Worm (Caenorhabditis elegans) whole organism, L2 larva: ENCODE data around the gene fbxb-63.
"Not testable (repeated sequence)": the region's sequence is repeated elsewhere in the genome, so short reads cannot be mapped to it uniquely, and the experiment has no call there.

ENCODE experiments used
- R02D3.7 ChIP-seq: fragments of 150-350 bp; optimal IDR thresholded peaks from 2 replicates; lab custom pipeline; 2014; ENCODE audit warnings: missing biosample characterization, missing genetic modification characterization
- ZK546.5 ChIP-seq: sonication (generic microtip); optimal IDR thresholded peaks from 2 replicates; lab custom pipeline; 2017; ENCODE audit warnings: missing biosample characterization, missing genetic modification characterization
- ama-1 ChIP-seq: fragments of 150-350 bp; optimal IDR thresholded peaks from 2 replicates; lab custom pipeline; 2018; ENCODE audit warnings: inconsistent platforms
- blmp-1 ChIP-seq: sonication (generic microtip); optimal IDR thresholded peaks from 2 replicates; lab custom pipeline; 2017; ENCODE audit warnings: missing genetic modification characterization, mild to moderate bottlenecking, missing compliant biosample characterization, antibody characterized with exemption, moderate library complexity; ENCODE audit not compliant: insufficient read depth
- egl-27 ChIP-seq: sonication (generic microtip); optimal IDR thresholded peaks from 3 replicates; lab custom pipeline; 2017; ENCODE audit warnings: missing biosample characterization, missing genetic modification reagents, missing genetic modification characterization
- elt-3 ChIP-seq: sonication (generic microtip); optimal IDR thresholded peaks from 2 replicates; lab custom pipeline; 2017; ENCODE audit warnings: missing biosample characterization, missing genetic modification characterization
- nhr-23 ChIP-seq: fragments of 150-350 bp; optimal IDR thresholded peaks from 2 replicates; lab custom pipeline; 2014; ENCODE audit warnings: missing biosample characterization, missing genetic modification reagents, missing genetic modification characterization
- nhr-25 ChIP-seq: fragments of 150-350 bp; sonication (generic microtip); optimal IDR thresholded peaks from 3 replicates; lab custom pipeline; 2014; ENCODE audit warnings: missing biosample characterization, missing genetic modification characterization
- nhr-6 ChIP-seq: fragments of 150-350 bp; optimal IDR thresholded peaks from 2 replicates; lab custom pipeline; 2014; ENCODE audit warnings: missing biosample characterization, missing genetic modification characterization
- nhr-77 ChIP-seq: fragments of 150-350 bp; optimal IDR thresholded peaks from 2 replicates; lab custom pipeline; 2014; ENCODE audit warnings: missing biosample characterization, missing genetic modification characterization
- skn-1 ChIP-seq: sonication (generic microtip); optimal IDR thresholded peaks from 2 replicates; lab custom pipeline; 2017; ENCODE audit warnings: missing biosample characterization, missing genetic modification characterization
- unc-62 ChIP-seq: fragments of 150-350 bp; optimal IDR thresholded peaks from 2 replicates; lab custom pipeline; 2014; ENCODE audit warnings: missing biosample characterization, missing genetic modification reagents, missing genetic modification characterization
- zag-1 ChIP-seq: fragments of 150-350 bp; optimal IDR thresholded peaks from 2 replicates; lab custom pipeline; 2014; ENCODE audit warnings: missing biosample characterization, missing genetic modification characterization

- not testable (repeated sequence) for TF ChIP-seq ZK546.5 (tag; lab: Kevin White, UChicago); nhr-25; zag-1 (tag; lab: Kevin White, UChicago); skn-1 (tag; lab: Kevin White, UChicago); R02D3.7 (tag; lab: Kevin White, UChicago); unc-62 (GFP tag; lab: Kevin White, UChicago); nhr-23 (tag; lab: Kevin White, UChicago); blmp-1 (tag; lab: Kevin White, UChicago); egl-27; nhr-77; elt-3 (tag; lab: Kevin White, UChicago); ama-1 (lab: Kevin White, UChicago); nhr-6 (tag; lab: Kevin White, UChicago)
Observed at ce11 chrV:19264148-19264547, 39.4 kb downstream of the fbxb-63 start, which contains the start of gene F21D9.1.
